Fruit fly (Drosophila melanogaster): Measurements from ENCODE around the gene Wnt5.
A peak's percentile ranks its signal among the peaks of the same experiment; 100 is the strongest.

DNA sequence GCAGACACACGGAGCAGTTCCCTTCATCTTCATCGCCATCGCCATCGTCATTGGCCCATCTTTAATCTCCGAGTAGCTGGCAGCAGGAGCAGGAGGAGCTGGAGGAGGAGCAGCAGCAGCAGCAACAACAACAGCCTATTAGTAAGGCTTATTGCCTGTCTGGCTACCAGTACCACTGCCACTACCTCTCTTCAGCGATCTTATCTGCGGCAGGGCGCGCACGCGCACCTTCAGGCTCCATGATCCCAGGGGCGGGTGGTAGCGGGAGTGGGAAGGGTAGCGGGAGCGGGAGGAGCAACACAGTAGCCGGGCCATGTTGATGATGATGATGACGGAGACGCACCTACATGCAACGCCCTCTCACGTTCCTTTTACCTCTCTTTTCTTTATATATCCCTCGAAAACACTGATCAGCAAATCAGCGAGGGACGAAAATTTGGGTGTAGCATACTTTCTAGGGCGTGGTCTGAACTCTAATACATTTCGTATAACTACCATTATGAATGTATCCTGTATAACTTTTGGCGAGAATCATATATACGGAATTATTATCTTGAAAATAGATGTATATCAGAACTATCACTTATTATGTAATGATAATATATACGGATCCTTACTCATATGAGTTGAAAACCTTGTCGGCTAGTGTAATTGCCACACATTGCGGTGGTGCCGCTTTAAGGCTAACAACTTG lies 32.0 kb upstream of the Wnt5 start:
- peak; percentile 24 to 80 for TF ChIP-seq ss (GFP tag; optimal IDR thresholded peaks at IDR 0.05)
- TF ChIP-seq lz (GFP tag; optimal IDR thresholded peaks at IDR 0.05): peak; percentile 1
- no peak for TF ChIP-seq esn (GFP tag; optimal IDR thresholded peaks at IDR 0.05)
- no peak for TF ChIP-seq CG32006 (GFP tag; optimal IDR thresholded peaks at IDR 0.05)
- no peak for TF ChIP-seq dac (GFP tag; optimal IDR thresholded peaks at IDR 0.05)
- no peak for TF ChIP-seq topi (GFP tag; optimal IDR thresholded peaks at IDR 0.05)
- TF ChIP-seq CG3032 (tag; optimal IDR thresholded peaks at IDR 0.05): peak; percentile 57
- TF ChIP-seq Eip78C (GFP tag): peak; percentile 47
- no peak for TF ChIP-seq Hr39 (GFP tag; optimal IDR thresholded peaks at IDR 0.05)
- no peak for TF ChIP-seq CG16779 (tag; optimal IDR thresholded peaks at IDR 0.05)
- no peak for TF ChIP-seq Hr4 (GFP tag; optimal IDR thresholded peaks at IDR 0.05)

All from whole organism, prepupa.